Fruit fly (Drosophila melanogaster): ENCODE measurements around the gene Mes2.
A peak's percentile ranks its signal among the peaks of the same experiment; 100 is the strongest.

The Mes2 gene

DNA sequence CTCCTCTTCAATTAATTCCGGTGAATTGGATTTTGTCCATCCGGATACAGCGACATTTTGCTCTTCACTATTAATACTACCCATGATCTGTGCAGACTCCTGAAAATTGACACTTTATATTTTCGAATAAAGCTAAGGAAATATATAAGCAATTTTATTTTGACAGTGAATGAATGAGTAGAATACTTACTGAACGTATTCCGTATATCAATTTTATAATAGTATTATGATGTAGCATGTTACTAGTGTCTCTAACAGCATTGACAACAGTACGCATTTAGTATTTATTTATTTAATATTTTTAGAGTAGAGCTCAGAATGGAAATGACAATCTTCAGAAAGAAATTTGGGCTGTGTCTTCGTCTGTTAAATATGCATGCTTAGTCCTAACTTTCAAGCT lies 9.7 kb downstream of the Mes2 start, which contains the start of gene CG32461:
Gene CG32461 (minus strand): TSS at position 101 of the 400 bp plus-strand sequence.
- TF ChIP-seq CG12942 (GFP tag; optimal IDR thresholded peaks at IDR 0.05) (no peak), Xrp1 (GFP tag; IDR thresholded peaks at IDR 0.05) (no peak), CG12155 (GFP tag; optimal IDR thresholded peaks at IDR 0.05) (no peak), ash1 (GFP tag; optimal IDR thresholded peaks at IDR 0.05) (no peak), Vsx1 (GFP tag; optimal IDR thresholded peaks at IDR 0.05) (no peak), CG7987 (GFP tag; optimal IDR thresholded peaks at IDR 0.05) (no peak), BEAF-32 (GFP tag; optimal IDR thresholded peaks at IDR 0.05) (no peak), CG8478 (optimal IDR thresholded peaks at IDR 0.05) (no peak), Usf (GFP tag; optimal IDR thresholded peaks at IDR 0.05) (no peak), CG12299 (tag; optimal IDR thresholded peaks at IDR 0.05) (no peak)

dm6 chr3L:22958171-22958570 lies 12.7 kb downstream of the Mes2 start:
- no peak for TF ChIP-seq B-H1 (GFP tag; IDR thresholded peaks at IDR 0.05)
- no peak for TF ChIP-seq CG13894 (tag; optimal IDR thresholded peaks at IDR 0.05)
- 0 out of 3 replicates have a peak, but pooled peaks have one; percentile 20 for TF ChIP-seq CG2199 (GFP tag; IDR thresholded peaks at IDR 0.05)
- TF ChIP-seq gsb-n (tag; optimal IDR thresholded peaks at IDR 0.05), result no peak
- no peak for TF ChIP-seq CG16779 (GFP tag; IDR thresholded peaks at IDR 0.05)
- TF ChIP-seq MESR4 (GFP tag; optimal IDR thresholded peaks at IDR 0.05), result no peak
- TF ChIP-seq Dip2 (GFP tag; IDR thresholded peaks at IDR 0.05), result peak; percentile 90
- no peak for TF ChIP-seq CG4404 (GFP tag; IDR thresholded peaks at IDR 0.05)
- no peak for TF ChIP-seq C15 (GFP tag; IDR thresholded peaks at IDR 0.05)
- peak; percentile 92 for TF ChIP-seq CTCF (GFP tag; optimal IDR thresholded peaks at IDR 0.05)
- TF ChIP-seq Lhr (GFP tag; optimal IDR thresholded peaks at IDR 0.05), result peak; percentile 26
- peak; percentile 17 for TF ChIP-seq pita (GFP tag; optimal IDR thresholded peaks at IDR 0.05)
- TF ChIP-seq Usf (GFP tag; optimal IDR thresholded peaks at IDR 0.05), result no peak

dm6 chr3L:22960322-22960721 lies 14.9 kb downstream of the Mes2 start:
- TF ChIP-seq Trl (optimal IDR thresholded peaks at IDR 0.05) (peak; percentile 53 to 65), Trl (GFP tag; optimal IDR thresholded peaks at IDR 0.05) (no peak), CG2199 (GFP tag; IDR thresholded peaks at IDR 0.05) (peak; percentile 53; the same call in 1 of the 3 replicates), CG18476 (GFP tag; optimal IDR thresholded peaks at IDR 0.05) (no peak), CG3163 (GFP tag; optimal IDR thresholded peaks at IDR 0.05) (peak; percentile 85)

dm6 chr3L:22982040-22982439 lies 36.6 kb downstream of the Mes2 start:
- TF ChIP-seq CG6791 (GFP tag; IDR thresholded peaks at IDR 0.05; ENCODE audit: partially characterized antibody), result peak; percentile 81
- TF ChIP-seq CG6683 (GFP tag; optimal IDR thresholded peaks at IDR 0.05), result no peak
- no peak for TF ChIP-seq CG11723 (GFP tag; optimal IDR thresholded peaks at IDR 0.05)
- TF ChIP-seq stwl (tag; optimal IDR thresholded peaks at IDR 0.05), result peak; percentile 37
- no peak for TF ChIP-seq ftz-f1 (GFP tag; optimal IDR thresholded peaks at IDR 0.05)
- TF ChIP-seq Lhr (GFP tag; optimal IDR thresholded peaks at IDR 0.05), result peak; percentile 28
- TF ChIP-seq knrl (GFP tag; IDR thresholded peaks at IDR 0.05; ENCODE audit: partially characterized antibody), result peak; percentile 48; the same call in 2 of the 3 replicates
- peak; percentile 47; the same call in 1 of the 3 replicates for TF ChIP-seq CG16813 (GFP tag; IDR thresholded peaks at IDR 0.05; ENCODE audit: partially characterized antibody)
- no peak for TF ChIP-seq exex (tag; optimal IDR thresholded peaks at IDR 0.05)
- TF ChIP-seq Sox102F (GFP tag; optimal IDR thresholded peaks at IDR 0.05), result no peak
- no peak for TF ChIP-seq inv (GFP tag; IDR thresholded peaks at IDR 0.05; ENCODE audit: partially characterized antibody)
- TF ChIP-seq CTCF (GFP tag; optimal IDR thresholded peaks at IDR 0.05), result peak; percentile 78
- TF ChIP-seq amos (GFP tag; IDR thresholded peaks at IDR 0.05; ENCODE audit: partially characterized antibody), result peak; percentile 54; the same call in 1 of the 2 replicates
- no peak for TF ChIP-seq C15 (GFP tag; IDR thresholded peaks at IDR 0.05)
- TF ChIP-seq CG2199 (GFP tag; IDR thresholded peaks at IDR 0.05), result peak; percentile 39; the same call in 1 of the 3 replicates
- peak; percentile 50 for TF ChIP-seq CG8290 (GFP tag; optimal IDR thresholded peaks at IDR 0.05)
- TF ChIP-seq CG8290 (tag; optimal IDR thresholded peaks at IDR 0.05), result no peak
